Worm (Caenorhabditis elegans) whole organism, mixed stage, embryonic: Measurements from ENCODE around the gene gskl-1.

Source experiments
- nhr-28 ChIP-seq: fragments of 150-350 bp; optimal IDR thresholded peaks from 2 replicates; lab custom pipeline; 2014; ENCODE audit warnings: missing biosample characterization, missing genetic modification characterization
- nhr-76 ChIP-seq: sonication (generic microtip); optimal IDR thresholded peaks from 2 replicates; lab custom pipeline; 2017; ENCODE audit warnings: missing biosample characterization, missing genetic modification characterization
- unc-39 ChIP-seq: fragments of 150-350 bp; optimal IDR thresholded peaks from 2 replicates; lab custom pipeline; 2014; ENCODE audit warnings: missing biosample characterization, missing genetic modification characterization
- unc-62 ChIP-seq: fragments of 150-350 bp; optimal IDR thresholded peaks from 2 replicates; lab custom pipeline; 2014; ENCODE audit warnings: missing biosample characterization, missing genetic modification reagents, missing genetic modification characterization

DNA sequence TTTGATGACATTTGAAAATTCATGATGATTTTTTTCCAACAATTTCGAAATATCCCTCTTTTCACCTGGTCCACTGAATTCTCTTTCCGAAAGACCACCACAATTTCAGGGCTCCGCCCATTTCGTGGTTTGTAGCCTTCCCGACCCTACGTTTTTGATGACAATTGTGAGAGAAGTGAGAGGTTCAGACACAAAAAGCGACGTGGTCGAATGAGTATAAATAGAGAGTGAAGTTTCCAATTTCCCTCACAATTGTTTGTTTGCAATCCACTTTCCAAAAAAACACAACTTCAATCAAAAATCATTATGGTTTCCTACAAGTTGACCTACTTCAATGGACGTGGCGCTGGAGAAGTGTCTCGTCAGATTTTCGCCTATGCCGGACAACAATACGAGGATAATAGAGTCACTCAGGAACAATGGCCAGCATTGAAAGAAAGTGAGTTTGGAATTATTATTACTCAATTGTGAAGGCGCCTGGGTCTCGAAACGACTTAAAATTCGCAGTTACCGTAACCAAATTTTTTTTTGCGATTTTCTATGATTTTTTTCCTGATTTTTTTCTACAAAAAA lies 2.8 kb downstream of the gskl-1 start, which contains the start of gene gst-5:
- TF ChIP-seq unc-62 (no peak), unc-39 (tag; lab: Kevin White, UChicago) (no peak), nhr-28 (tag; lab: Kevin White, UChicago) (no peak), nhr-76 (tag; lab: Kevin White, UChicago) (no peak)
